Fruit fly (Drosophila melanogaster): Measurements from ENCODE around the gene alphaTub85E.

DNA sequence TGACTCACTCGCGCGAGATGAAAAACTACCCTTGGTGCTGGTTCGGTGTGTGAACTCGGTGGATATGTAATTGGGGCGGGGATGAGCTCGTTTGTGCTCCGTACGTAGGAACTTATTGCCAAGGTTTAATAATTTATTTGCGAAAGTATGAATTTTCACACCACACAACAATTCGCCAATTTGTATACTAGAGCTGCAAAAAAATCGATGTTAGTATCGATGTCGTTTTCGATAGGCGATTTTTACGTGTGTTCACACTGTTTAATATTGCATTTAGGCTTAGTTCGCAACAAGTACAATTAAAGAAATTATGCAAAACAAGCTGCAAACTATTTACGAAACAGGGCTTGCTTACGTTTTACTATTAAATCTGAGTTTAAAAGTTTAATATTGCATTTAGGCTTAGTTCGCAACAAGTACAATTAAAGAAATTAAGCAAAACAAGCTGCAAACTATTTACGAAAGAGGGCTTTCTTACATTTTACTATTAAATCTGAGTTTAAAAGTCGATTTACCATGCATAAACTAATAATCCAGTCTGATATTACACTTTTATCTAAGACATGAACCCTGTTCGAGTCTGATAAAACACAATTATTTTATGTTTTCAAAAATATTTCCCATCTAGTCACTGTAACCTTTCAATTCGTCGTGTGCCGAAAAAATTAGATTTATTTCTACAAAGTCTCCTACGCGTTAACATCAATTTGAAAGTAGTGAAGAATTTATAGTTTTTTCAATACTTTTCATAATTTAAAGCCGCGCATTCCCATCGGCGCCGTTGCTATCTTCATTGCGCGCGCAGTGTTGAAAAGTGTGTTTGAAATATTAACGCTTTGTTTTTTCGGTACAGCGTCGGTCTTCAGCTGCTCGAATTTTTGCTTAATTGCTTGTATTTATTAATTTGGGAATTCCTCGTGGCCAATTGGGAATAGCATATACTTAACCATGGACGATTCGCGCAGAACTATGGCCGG lies 30.2 kb upstream of the alphaTub85E start, which contains the start of the genes Snap24 and CG8478:
- TF ChIP-seq CG33017 (tag; optimal IDR thresholded peaks at IDR 0.05) (no peak), Hr96 (GFP tag; optimal IDR thresholded peaks at IDR 0.05) (no peak), bab1 (GFP tag; optimal IDR thresholded peaks at IDR 0.05) (peak; percentile 9), ovo (GFP tag; optimal IDR thresholded peaks at IDR 0.05) (no peak), tj (GFP tag; optimal IDR thresholded peaks at IDR 0.05) (peak; percentile 0), CG7101 (tag; optimal IDR thresholded peaks at IDR 0.05) (no peak), pad (GFP tag; optimal IDR thresholded peaks at IDR 0.05) (peak; percentile 51), CG1620 (GFP tag; optimal IDR thresholded peaks at IDR 0.05) (no peak), kay (GFP tag; ENCODE audit: borderline replicate concordance) (no peak), CG7045 (GFP tag; optimal IDR thresholded peaks at IDR 0.05) (no peak), cnc (optimal IDR thresholded peaks at IDR 0.05) (no peak), CG5204 (GFP tag; optimal IDR thresholded peaks at IDR 0.05) (no peak), CG11617 (GFP tag; optimal IDR thresholded peaks at IDR 0.05) (peak; percentile 1), Clk (GFP tag; optimal IDR thresholded peaks at IDR 0.05) (no peak)
